Fruit fly (Drosophila melanogaster): ENCODE results near the gene pasha.

The pasha gene

DNA sequence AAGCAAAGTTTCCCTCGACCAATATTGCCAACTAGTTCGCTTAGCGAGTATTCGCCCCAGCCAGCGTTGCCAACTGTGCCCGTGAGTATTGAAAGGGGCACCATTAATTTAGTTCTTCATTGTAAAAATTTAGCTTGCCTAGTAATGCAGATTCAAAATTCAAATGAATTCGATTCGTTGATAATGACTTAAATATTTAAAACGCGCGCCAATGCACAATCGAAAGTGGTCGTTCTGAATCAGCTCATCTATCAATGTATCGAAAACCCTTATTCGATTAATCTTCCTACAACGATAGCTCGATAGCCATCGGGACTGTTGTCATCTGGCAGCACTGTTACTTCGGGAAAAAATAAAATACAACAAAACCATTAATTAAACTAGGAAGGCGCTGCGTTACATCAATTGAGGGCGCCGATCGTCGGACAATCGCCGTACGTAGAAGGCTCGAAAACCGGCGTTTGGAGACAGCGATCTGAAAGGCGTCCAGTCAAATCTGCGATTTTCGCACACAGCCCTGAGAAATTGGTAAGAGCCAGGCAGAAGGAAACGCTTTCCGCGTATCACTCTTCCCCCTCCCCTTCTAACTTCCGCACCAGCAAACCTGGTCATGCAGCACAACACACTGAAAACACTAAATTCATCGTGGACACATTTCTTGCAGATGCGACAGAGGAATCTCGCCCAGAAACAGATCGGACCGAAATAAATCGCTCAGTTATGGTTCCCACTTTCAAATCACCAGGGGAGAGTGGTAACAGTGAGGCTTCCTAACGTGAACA is 51.6 kb downstream of the pasha start, which contains the start of gene Zmynd8 (continued):
- TF ChIP-seq CG17186 (GFP tag; optimal IDR thresholded peaks at IDR 0.05) (peak; percentile 63), hkb (optimal IDR thresholded peaks at IDR 0.05) (peak; percentile 29), hkb (GFP tag; IDR thresholded peaks at IDR 0.05) (no peak), Drgx (GFP tag; IDR thresholded peaks at IDR 0.05) (no peak), CG11504 (tag; optimal IDR thresholded peaks at IDR 0.05) (no peak), Aef1 (GFP tag; IDR thresholded peaks at IDR 0.05) (no peak), YL-1 (GFP tag; optimal IDR thresholded peaks at IDR 0.05) (peak; percentile 67), nau (GFP tag; optimal IDR thresholded peaks at IDR 0.05) (no peak), CG16813 (GFP tag; IDR thresholded peaks at IDR 0.05; ENCODE audit: partially characterized antibody) (peak; percentile 78), Dp (GFP tag; optimal IDR thresholded peaks at IDR 0.05) (peak; percentile 93), CG18476 (GFP tag; optimal IDR thresholded peaks at IDR 0.05) (no peak), bigmax (GFP tag; optimal IDR thresholded peaks at IDR 0.05) (no peak), CG32532 (GFP tag; IDR thresholded peaks at IDR 0.05) (no peak), CG11695 (GFP tag; IDR thresholded peaks at IDR 0.05) (0 out of 3 replicates have a peak, but pooled peaks have one; percentile 12), HLH54F (GFP tag; optimal IDR thresholded peaks at IDR 0.05) (no peak), Vsx1 (GFP tag; optimal IDR thresholded peaks at IDR 0.05) (no peak), CG16863 (GFP tag; optimal IDR thresholded peaks at IDR 0.05) (no peak), HLH4C (GFP tag; IDR thresholded peaks at IDR 0.05; ENCODE audit: partially characterized antibody) (peak; percentile 85), pb (GFP tag; optimal IDR thresholded peaks at IDR 0.05) (peak; percentile 20), HHEX (GFP tag; optimal IDR thresholded peaks at IDR 0.05) (no peak), CG8290 (GFP tag; optimal IDR thresholded peaks at IDR 0.05) (no peak), CG8290 (tag; optimal IDR thresholded peaks at IDR 0.05) (no peak), nom (GFP tag; optimal IDR thresholded peaks at IDR 0.05) (peak; percentile 44), Oli (tag; optimal IDR thresholded peaks at IDR 0.05) (no peak), CG11560 (tag; IDR thresholded peaks at IDR 0.05) (peak; percentile 99), CG9215 (GFP tag; IDR thresholded peaks at IDR 0.05) (no peak), cas (GFP tag; IDR thresholded peaks at IDR 0.05) (no peak), CG6254 (GFP tag; optimal IDR thresholded peaks at IDR 0.05) (no peak), cato (GFP tag; optimal IDR thresholded peaks at IDR 0.05; ENCODE audit: borderline replicate concordance) (no peak), hbn (GFP tag; IDR thresholded peaks at IDR 0.05; ENCODE audit: partially characterized antibody) (peak; percentile 68), H15 (GFP tag; IDR thresholded peaks at IDR 0.05) (no peak), CG33213 (GFP tag; optimal IDR thresholded peaks at IDR 0.05) (peak; percentile 48), Hmr (GFP tag; optimal IDR thresholded peaks at IDR 0.05) (peak; percentile 46), tgo (GFP tag; IDR thresholded peaks at IDR 0.05) (no peak), CG14710 (tag; optimal IDR thresholded peaks at IDR 0.05) (peak; percentile 68), mld (GFP tag; IDR thresholded peaks at IDR 0.05; ENCODE audit: partially characterized antibody) (peak; percentile 71; the same call in 1 of the 3 replicates), stwl (tag; optimal IDR thresholded peaks at IDR 0.05) (peak; percentile 89), BEAF-32 (GFP tag; optimal IDR thresholded peaks at IDR 0.05) (peak; percentile 77), CkIIα-i1 (GFP tag; IDR thresholded peaks at IDR 0.05) (no peak), seq (GFP tag; IDR thresholded peaks at IDR 0.05) (no peak), wdn (GFP tag; IDR thresholded peaks at IDR 0.05) (no peak), CG8388 (GFP tag; optimal IDR thresholded peaks at IDR 0.05) (no peak), jumu (GFP tag; optimal IDR thresholded peaks at IDR 0.05) (no peak), Dll (GFP tag; IDR thresholded peaks at IDR 0.05; ENCODE audit: partially characterized antibody) (peak; percentile 80), Dad (GFP tag; optimal IDR thresholded peaks at IDR 0.05) (peak; percentile 15), amos (GFP tag; IDR thresholded peaks at IDR 0.05; ENCODE audit: partially characterized antibody) (peak; percentile 73), Tbp (GFP tag; optimal IDR thresholded peaks at IDR 0.05) (no peak), inv (GFP tag; IDR thresholded peaks at IDR 0.05; ENCODE audit: partially characterized antibody) (peak; percentile 55), prd (optimal IDR thresholded peaks at IDR 0.05) (no peak), prd (GFP tag; IDR thresholded peaks at IDR 0.05) (no peak)

Measured in whole organism, embryonic.